Worm (Caenorhabditis elegans) whole organism, late embryonic: Measurements from ENCODE around the gene col-89.

Experiments
- F13H6.1 ChIP-seq: sonication (generic microtip); optimal IDR thresholded peaks from 2 replicates; lab custom pipeline; 2016; ENCODE audit warnings: missing genetic modification characterization, missing compliant biosample characterization
- ama-1 ChIP-seq: fragments of 150-350 bp; optimal IDR thresholded peaks from 2 replicates; lab custom pipeline; 2014
- ceh-30 ChIP-seq: fragments of 150-350 bp; optimal IDR thresholded peaks from 2 replicates; lab custom pipeline; 2014; ENCODE audit warnings: missing biosample characterization, missing genetic modification characterization
- dve-1 ChIP-seq: sonication (generic microtip); optimal IDR thresholded peaks from 2 replicates; lab custom pipeline; 2017; ENCODE audit warnings: antibody characterized with exemption, mild to moderate bottlenecking, missing genetic modification characterization, missing compliant biosample characterization
- eyg-1 ChIP-seq: sonication (generic microtip); optimal IDR thresholded peaks from 2 replicates; lab custom pipeline; 2016; ENCODE audit warnings: missing genotype, missing genetic modification characterization, missing compliant biosample characterization
- fkh-10 ChIP-seq: fragments of 150-350 bp; optimal IDR thresholded peaks from 2 replicates; lab custom pipeline; 2014; ENCODE audit warnings: missing biosample characterization, missing genetic modification reagents, missing genetic modification characterization
- hlh-30 ChIP-seq: sonication (generic microtip); optimal IDR thresholded peaks from 2 replicates; lab custom pipeline; 2017; ENCODE audit warnings: antibody characterized with exemption, missing genetic modification characterization, missing compliant biosample characterization; ENCODE audit not compliant: insufficient read depth
- lin-11 ChIP-seq: fragments of 200-800 bp; sonication (Bioruptor generic); optimal IDR thresholded peaks from 2 replicates; lab custom pipeline; 2018; ENCODE audit warnings: mild to moderate bottlenecking, missing genetic modification characterization, missing compliant biosample characterization
- odd-2 ChIP-seq: sonication (generic microtip); optimal IDR thresholded peaks from 2 replicates; lab custom pipeline; 2017; ENCODE audit warnings: antibody characterized with exemption, mild to moderate bottlenecking, missing genetic modification characterization, missing compliant biosample characterization
- pat-9 ChIP-seq: fragments of 200-800 bp; sonication (Bioruptor generic); optimal IDR thresholded peaks from 2 replicates; lab custom pipeline; 2018; ENCODE audit warnings: mild to moderate bottlenecking, missing genetic modification characterization, moderate library complexity, missing compliant biosample characterization
- pha-4 ChIP-seq: fragments of 150-350 bp; optimal IDR thresholded peaks from 2 replicates; lab custom pipeline; 2018; ENCODE audit warnings: missing biosample characterization, missing genetic modification reagents, missing genetic modification characterization
- syd-9 ChIP-seq: sonication (generic microtip); optimal IDR thresholded peaks from 2 replicates; lab custom pipeline; 2016; ENCODE audit warnings: mild to moderate bottlenecking, missing genetic modification characterization, moderate library complexity, missing compliant biosample characterization
- unc-86 ChIP-seq: sonication (generic microtip); optimal IDR thresholded peaks from 2 replicates; lab custom pipeline; 2016; ENCODE audit warnings: missing genetic modification characterization, missing compliant biosample characterization

- TF ChIP-seq pha-4 (tag; lab: Kevin White, UChicago) (no peak), ceh-30 (tag; lab: Kevin White, UChicago) (no peak), fkh-10 (GFP tag; lab: Kevin White, UChicago) (no peak), pat-9 (tag; lab: Kevin White, UChicago) (no peak), lin-11 (tag; lab: Kevin White, UChicago) (no peak), F13H6.1 (no peak), hlh-30 (tag; lab: Kevin White, UChicago) (peak; percentile 20), unc-86 (tag; lab: Kevin White, UChicago) (no peak), ama-1 (no peak), syd-9 (tag; lab: Kevin White, UChicago) (no peak), dve-1 (tag; lab: Kevin White, UChicago) (no peak), odd-2 (tag; lab: Kevin White, UChicago) (no peak), eyg-1 (tag; lab: Kevin White, UChicago) (no peak)
These were observed 48.1 kb downstream of the col-89 start for ce11 chrIII:4796039-4796438.
